Worm (Caenorhabditis elegans): ENCODE measurements around the gene srb-17.

Gene srb-17

DNA sequence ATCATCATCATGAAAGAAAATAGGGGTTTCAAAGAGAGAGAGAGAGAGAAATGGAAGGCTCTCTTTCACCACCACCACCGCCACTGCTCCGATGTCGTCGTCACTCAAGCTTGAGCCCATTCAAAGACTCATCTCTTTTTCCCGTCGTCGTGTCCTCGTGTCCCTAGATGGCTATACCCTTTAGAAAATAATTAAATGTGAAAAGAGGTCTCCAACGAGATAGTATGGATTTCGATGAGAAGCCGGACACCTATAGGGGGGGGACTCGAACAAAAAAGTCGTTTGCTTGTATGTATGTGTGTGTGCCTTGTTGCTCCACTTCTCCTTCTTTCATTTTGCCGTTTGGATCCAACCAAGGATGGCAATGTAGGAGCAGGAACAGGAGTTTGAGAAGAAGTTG lies 48.0 kb upstream of the srb-17 start (continued):
- TF ChIP-seq ama-1 (optimal IDR thresholded peaks at IDR 0.05) = no peak
- no peak for TF ChIP-seq daf-12 (tag; optimal IDR thresholded peaks at IDR 0.05)
- TF ChIP-seq dmd-6 (GFP tag; IDR thresholded peaks at IDR 0.05) = no peak
- TF ChIP-seq cey-2 (tag; optimal IDR thresholded peaks at IDR 0.05; ENCODE audit: borderline replicate concordance, insufficient read depth) = no peak
- TF ChIP-seq fkh-10 (GFP tag; optimal IDR thresholded peaks at IDR 0.05) = no peak
- TF ChIP-seq ceh-32 (tag; optimal IDR thresholded peaks at IDR 0.05; ENCODE audit: poor library complexity) = no peak
- TF ChIP-seq pqm-1 (tag; optimal IDR thresholded peaks at IDR 0.05) = no peak
- TF ChIP-seq fos-1 (tag; optimal IDR thresholded peaks at IDR 0.05) = no peak

DNA sequence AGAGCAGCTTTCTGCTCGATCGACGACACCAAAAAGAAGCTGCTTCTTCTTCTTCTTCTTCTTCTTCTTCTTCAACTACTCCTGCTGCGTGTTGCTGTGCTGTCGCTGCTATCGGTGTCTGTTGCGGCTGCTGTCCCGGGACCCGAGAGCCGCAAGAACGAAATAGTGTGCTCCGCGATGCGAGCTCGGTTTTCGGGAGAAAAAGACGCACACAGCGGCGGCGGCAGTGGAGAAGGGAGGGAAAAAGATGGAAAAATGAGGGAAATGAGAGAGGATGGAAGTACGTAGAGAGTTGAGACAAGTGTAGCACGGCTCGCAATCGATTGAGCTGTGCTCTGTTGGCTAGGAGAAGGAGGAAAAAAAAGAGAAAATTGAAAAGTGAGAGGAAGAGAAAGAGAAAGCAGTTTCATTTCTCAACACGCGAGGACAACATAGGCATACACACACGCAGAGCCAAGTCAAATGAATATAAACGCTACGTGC lies 46.8 kb upstream of the srb-17 start:
- TF ChIP-seq tag-97 (GFP tag; IDR thresholded peaks at IDR 0.05) (no peak), rbr-2 (tag; optimal IDR thresholded peaks at IDR 0.05) (peak; percentile 74), unc-62 (GFP tag; optimal IDR thresholded peaks at IDR 0.05 in 1 of 2) (peak in 1 of 2 experiments; percentile 82), unc-62 (tag; optimal IDR thresholded peaks at IDR 0.05) (no peak), daf-8 (GFP tag; IDR thresholded peaks at IDR 0.05) (no peak), nhr-48 (tag; optimal IDR thresholded peaks at IDR 0.05) (no peak), Y48G9A.11 (GFP tag; IDR thresholded peaks at IDR 0.05) (no peak), D1046.2 (GFP tag; IDR thresholded peaks at IDR 0.05) (no peak), R02D3.7 (tag; optimal IDR thresholded peaks at IDR 0.05) (no peak), ztf-7 (tag; optimal IDR thresholded peaks at IDR 0.05) (no peak), nhr-42 (GFP tag; IDR thresholded peaks at IDR 0.05) (no peak), unc-39 (tag; optimal IDR thresholded peaks at IDR 0.05) (no peak), zfp-2 (tag; optimal IDR thresholded peaks at IDR 0.05) (no peak), lim-7 (GFP tag; IDR thresholded peaks at IDR 0.05) (no peak), Y5F2A.4 (GFP tag; optimal IDR thresholded peaks at IDR 0.05) (no peak), egl-27 (tag; optimal IDR thresholded peaks at IDR 0.05) (no peak), pha-4 (GFP tag; IDR thresholded peaks at IDR 0.05) (no peak; the same call in 1 of the 2 replicates), pha-4 (tag; optimal IDR thresholded peaks at IDR 0.05) (no peak), attf-4 (tag; optimal IDR thresholded peaks at IDR 0.05) (no peak), F49E8.2 (tag; optimal IDR thresholded peaks at IDR 0.05; ENCODE audit: borderline replicate concordance) (no peak), ceh-62 (tag; optimal IDR thresholded peaks at IDR 0.05) (no peak), madf-5 (GFP tag; IDR thresholded peaks at IDR 0.05) (no peak), lin-29 (GFP tag; IDR thresholded peaks at IDR 0.05) (no peak), ZK337.2 (GFP tag; IDR thresholded peaks at IDR 0.05) (no peak), hlh-11 (tag; optimal IDR thresholded peaks at IDR 0.05) (peak; percentile 73), zag-1 (tag; optimal IDR thresholded peaks at IDR 0.05) (no peak), mes-2 (tag; optimal IDR thresholded peaks at IDR 0.05; ENCODE audit: poor library complexity, severe bottlenecking) (no peak), mdl-1 (tag; optimal IDR thresholded peaks at IDR 0.05) (peak; percentile 32 to 54), F44E2.7 (GFP tag; IDR thresholded peaks at IDR 0.05) (no peak), aly-2 (tag; optimal IDR thresholded peaks at IDR 0.05) (no peak), fos-1 (tag; optimal IDR thresholded peaks at IDR 0.05) (no peak), mxl-3 (GFP tag; optimal IDR thresholded peaks at IDR 0.05) (no peak), lin-39 (tag; optimal IDR thresholded peaks at IDR 0.05) (no peak), fkh-10 (GFP tag; optimal IDR thresholded peaks at IDR 0.05) (peak; percentile 47), set-16 (GFP tag; IDR thresholded peaks at IDR 0.05) (peak; percentile 93), daf-16 (GFP tag; optimal IDR thresholded peaks at IDR 0.05) (peak in 1 of 2 experiments; percentile 59), daf-16 (tag; optimal IDR thresholded peaks at IDR 0.05) (peak; percentile 27), sdz-12 (GFP tag; optimal IDR thresholded peaks at IDR 0.05) (no peak), lir-3 (tag; optimal IDR thresholded peaks at IDR 0.05) (no peak), cey-2 (tag; optimal IDR thresholded peaks at IDR 0.05; ENCODE audit: borderline replicate concordance, insufficient read depth) (no peak), duxl-1 (tag; optimal IDR thresholded peaks at IDR 0.05; ENCODE audit: poor library complexity) (no peak), lin-38 (GFP tag; IDR thresholded peaks at IDR 0.05) (no peak), ces-1 (GFP tag; optimal IDR thresholded peaks at IDR 0.05) (no peak), lin-13 (GFP tag; optimal IDR thresholded peaks at IDR 0.05) (peak; percentile 35), tra-1 (GFP tag; IDR thresholded peaks at IDR 0.05) (0 out of 2 replicates have a peak, but pooled peaks have one; percentile 14), zfp-3 (GFP tag; conservative IDR thresholded peaks at IDR 0.05) (no peak)
